Fruit fly (Drosophila melanogaster) Kc167 (cell line): Measurements from ENCODE around the gene CG31922.

Source experiments
- Myc ChIP-seq: fragments of >200 bp; optimal IDR thresholded peaks from 2 replicates; lab custom pipeline; 2017; ENCODE audit warnings: missing external identifiers
- Sin3A ChIP-seq: fragments of >200 bp; optimal IDR thresholded peaks from 2 replicates; lab custom pipeline; 2018; ENCODE audit warnings: missing external identifiers
- h ChIP-seq: fragments of >200 bp; optimal IDR thresholded peaks from 3 replicates; lab custom pipeline; 2018; ENCODE audit warnings: missing external identifiers
- insv ChIP-seq: fragments of >200 bp; optimal IDR thresholded peaks from 3 replicates; lab custom pipeline; 2018; ENCODE audit warnings: missing external identifiers
- psq ChIP-seq: fragments of >200 bp; optimal IDR thresholded peaks from 2 replicates; lab custom pipeline; 2017; ENCODE audit warnings: missing external identifiers
- ttk ChIP-seq: sonication (Bioruptor generic); optimal IDR thresholded peaks from 2 replicates; lab custom pipeline; 2017; ENCODE audit warnings: missing external identifiers

The CG31922 gene

DNA sequence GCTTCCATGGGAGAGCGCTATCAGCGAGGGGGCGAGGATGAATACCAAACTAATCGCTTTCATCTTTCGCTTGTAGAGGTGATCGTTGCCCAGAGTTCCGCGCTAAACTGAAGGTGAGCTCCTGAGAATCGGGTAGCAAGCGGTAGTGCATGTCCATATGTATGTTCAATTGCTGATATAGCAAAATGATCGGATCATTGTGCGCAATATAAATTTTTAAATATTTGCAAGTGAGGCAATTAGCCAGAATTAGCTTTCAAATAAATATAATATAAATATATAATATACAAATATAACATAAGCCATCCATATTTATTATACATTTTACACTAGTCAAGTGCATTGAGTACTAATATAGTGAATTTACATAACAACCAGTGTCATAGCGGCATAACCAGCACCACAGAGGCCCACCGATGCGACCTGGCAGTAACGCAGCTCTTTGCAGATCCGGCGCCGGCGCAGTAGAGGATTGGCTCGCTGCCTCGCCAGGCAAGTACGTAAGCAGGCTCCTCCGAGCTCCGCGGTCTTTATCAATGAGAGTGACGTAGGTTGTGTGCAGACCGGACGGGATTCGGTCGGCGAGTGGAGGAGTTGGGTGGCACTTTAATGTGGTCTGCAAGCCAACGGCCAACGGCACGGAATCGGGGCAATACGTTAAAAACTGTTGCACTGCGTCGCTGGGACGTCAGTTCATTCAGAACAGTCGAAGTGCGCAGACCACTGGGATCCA is 35.8 kb upstream of the CG31922 start, which contains the start of the genes Iris and CG4577:
Iris (minus strand) TSS at position 88 of the 733 bp plus-strand sequence.
CG4577 (plus strand) TSS at position 683 of the 733 bp plus-strand sequence.
- TF ChIP-seq Myc (lab: Kevin White, UChicago) (no peak), Sin3A (lab: Kevin White, UChicago) (no peak), h (lab: Kevin White, UChicago) (no peak), insv (lab: Kevin White, UChicago) (no peak), ttk (lab: Kevin White, UChicago) (no peak), psq (lab: Kevin White, UChicago) (no peak)

dm6 chr2L:1135495-1135894 is 34.5 kb upstream of the CG31922 start:
- TF ChIP-seq Myc (lab: Kevin White, UChicago) = no peak
- TF ChIP-seq ttk (lab: Kevin White, UChicago) = no peak
- TF ChIP-seq psq (lab: Kevin White, UChicago) = no peak
- no peak for TF ChIP-seq Sin3A (lab: Kevin White, UChicago)
- no peak for TF ChIP-seq insv (lab: Kevin White, UChicago)
- no peak for TF ChIP-seq h (lab: Kevin White, UChicago)

DNA sequence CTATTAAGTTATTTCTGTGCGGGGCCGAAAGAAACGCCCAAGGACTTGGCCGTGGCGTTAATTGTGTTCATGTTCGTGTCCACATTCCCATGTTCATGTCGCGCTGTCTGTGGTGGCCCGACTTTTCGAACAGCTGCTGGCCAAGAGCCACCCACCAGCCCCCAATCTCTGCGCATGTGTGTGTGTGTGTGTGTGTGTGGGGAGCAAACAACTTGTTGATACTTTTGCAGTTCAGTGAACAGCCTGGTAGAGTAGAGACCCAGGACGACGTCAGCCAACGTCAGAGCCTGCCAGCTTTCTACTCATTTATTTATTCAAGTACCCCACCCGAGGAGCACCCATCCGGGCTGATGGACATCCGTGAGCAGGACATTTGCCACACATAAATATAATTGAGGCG is 33.0 kb upstream of the CG31922 start:
- TF ChIP-seq Myc (lab: Kevin White, UChicago) (no peak), psq (lab: Kevin White, UChicago) (no peak), insv (lab: Kevin White, UChicago) (no peak), h (lab: Kevin White, UChicago) (no peak), ttk (lab: Kevin White, UChicago) (no peak), Sin3A (lab: Kevin White, UChicago) (no peak)

- TF ChIP-seq Myc (lab: Kevin White, UChicago) = no peak
- TF ChIP-seq insv (lab: Kevin White, UChicago) = no peak
- no peak for TF ChIP-seq psq (lab: Kevin White, UChicago)
- TF ChIP-seq Sin3A (lab: Kevin White, UChicago) = no peak
- no peak for TF ChIP-seq ttk (lab: Kevin White, UChicago)
- TF ChIP-seq h (lab: Kevin White, UChicago) = no peak
Observed at dm6 chr2L:1142730-1143281, 27.2 kb upstream of the CG31922 start, which contains the start of gene MFS3. MFS3 (plus strand) TSS chr2L:1143201.

dm6 chr2L:1143286-1143685 is 26.7 kb upstream of the CG31922 start:
- TF ChIP-seq insv (lab: Kevin White, UChicago) = no peak
- no peak for TF ChIP-seq ttk (lab: Kevin White, UChicago)
- no peak for TF ChIP-seq Sin3A (lab: Kevin White, UChicago)
- TF ChIP-seq psq (lab: Kevin White, UChicago) = no peak
- no peak for TF ChIP-seq h (lab: Kevin White, UChicago)
- TF ChIP-seq Myc (lab: Kevin White, UChicago) = no peak

DNA sequence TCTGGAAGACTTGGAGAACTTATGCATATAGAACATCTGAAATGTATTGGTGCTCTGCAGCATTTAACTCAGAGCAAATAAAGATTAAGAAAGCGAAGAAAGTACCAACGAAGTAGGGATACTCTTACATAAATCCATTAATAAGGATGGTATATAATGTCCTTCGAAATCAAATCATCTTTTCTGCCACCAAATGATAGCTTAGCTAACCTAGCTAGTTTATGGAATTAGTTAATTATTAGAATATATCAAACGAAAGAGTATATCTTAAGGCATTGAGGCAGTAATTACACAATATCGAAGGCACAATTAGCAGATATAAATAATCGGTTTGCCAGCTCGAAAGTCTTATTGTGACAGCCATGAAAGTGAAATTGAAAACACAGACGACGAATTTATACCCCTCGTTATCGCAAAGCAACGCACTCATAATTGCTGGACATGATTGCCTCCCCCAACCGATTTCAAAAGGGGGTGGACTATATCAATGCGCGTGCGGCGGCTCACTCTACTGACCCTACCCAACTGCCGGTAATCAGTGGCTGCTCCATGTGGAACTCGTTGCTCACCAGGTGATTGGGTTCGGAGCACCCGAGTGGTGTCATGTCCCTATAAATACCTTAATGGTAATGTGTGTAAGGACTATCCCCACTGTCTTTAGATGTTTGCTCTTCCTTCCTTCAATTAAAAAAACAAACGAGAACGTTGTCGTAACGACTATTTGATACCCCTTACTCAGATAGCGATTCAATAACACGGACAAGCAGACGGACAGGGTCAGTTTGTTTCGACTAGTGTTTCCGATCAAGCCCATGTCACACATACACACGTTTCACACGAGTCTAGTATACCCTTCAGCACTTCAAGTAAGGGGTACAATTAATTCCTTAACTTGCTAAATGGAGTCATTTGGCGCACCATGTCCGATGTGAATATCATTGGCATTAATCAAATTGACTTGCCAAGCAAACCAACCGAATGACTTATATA is 25.3 kb upstream of the CG31922 start:
- TF ChIP-seq ttk (lab: Kevin White, UChicago) = no peak
- no peak for TF ChIP-seq Myc (lab: Kevin White, UChicago)
- no peak for TF ChIP-seq h (lab: Kevin White, UChicago)

- TF ChIP-seq insv (lab: Kevin White, UChicago) = no peak
- TF ChIP-seq psq (lab: Kevin White, UChicago) = no peak
- no peak for TF ChIP-seq Myc (lab: Kevin White, UChicago)
Observed at dm6 chr2L:1147656-1148055, 22.3 kb upstream of the CG31922 start.

DNA sequence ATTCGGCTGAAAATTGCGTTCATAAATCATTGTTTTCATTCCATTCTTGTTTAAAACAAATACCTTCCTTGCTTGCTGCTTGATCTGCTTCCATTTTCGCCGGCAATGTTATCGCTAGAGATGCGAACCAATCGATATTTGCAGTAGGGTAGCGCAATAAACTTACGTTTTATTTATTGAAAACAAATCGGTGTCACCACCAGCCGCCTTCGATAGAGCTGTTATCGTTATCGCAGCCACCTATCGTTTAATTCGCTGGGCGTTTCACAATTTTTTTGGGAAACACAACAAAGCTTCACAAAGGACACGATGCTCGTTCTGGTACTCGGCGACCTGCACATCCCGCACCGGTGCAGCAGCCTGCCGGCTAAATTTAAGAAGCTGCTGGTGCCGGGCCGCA is 19.4 kb upstream of the CG31922 start, which contains the start of the genes Tfb4 and Vps29:
Tfb4 (minus strand) TSS at position 124 of the 400 bp plus-strand sequence.
Vps29 (plus strand) TSS at position 213 of the 400 bp plus-strand sequence.
- TF ChIP-seq h (lab: Kevin White, UChicago) = no peak
- TF ChIP-seq ttk (lab: Kevin White, UChicago) = no peak
- TF ChIP-seq Myc (lab: Kevin White, UChicago) = no peak
- TF ChIP-seq insv (lab: Kevin White, UChicago) = no peak
- TF ChIP-seq psq (lab: Kevin White, UChicago) = no peak
- no peak for TF ChIP-seq Sin3A (lab: Kevin White, UChicago)

DNA sequence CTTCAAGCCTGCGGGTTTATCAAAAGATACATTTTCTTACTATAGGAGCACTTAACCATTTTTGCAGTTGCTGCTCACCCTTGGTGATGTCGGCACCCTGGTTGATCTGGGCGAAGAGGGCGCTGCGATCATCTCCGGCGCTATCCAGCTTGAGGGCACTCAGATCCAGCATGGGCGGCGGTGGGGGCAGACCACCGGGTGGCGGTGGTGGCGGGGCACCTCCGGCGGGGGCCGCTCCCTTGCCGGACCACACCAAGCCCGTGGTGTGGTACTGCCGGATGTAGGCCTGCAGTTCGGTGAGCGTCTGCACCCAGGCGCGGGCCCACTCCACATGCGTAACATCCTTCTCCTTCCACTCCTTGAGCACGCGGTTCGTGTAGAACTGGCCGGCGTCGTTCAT is 17.3 kb upstream of the CG31922 start:
- TF ChIP-seq ttk (lab: Kevin White, UChicago) (no peak), Sin3A (lab: Kevin White, UChicago) (no peak), psq (lab: Kevin White, UChicago) (no peak), insv (lab: Kevin White, UChicago) (no peak), h (lab: Kevin White, UChicago) (no peak), Myc (lab: Kevin White, UChicago) (no peak)

DNA sequence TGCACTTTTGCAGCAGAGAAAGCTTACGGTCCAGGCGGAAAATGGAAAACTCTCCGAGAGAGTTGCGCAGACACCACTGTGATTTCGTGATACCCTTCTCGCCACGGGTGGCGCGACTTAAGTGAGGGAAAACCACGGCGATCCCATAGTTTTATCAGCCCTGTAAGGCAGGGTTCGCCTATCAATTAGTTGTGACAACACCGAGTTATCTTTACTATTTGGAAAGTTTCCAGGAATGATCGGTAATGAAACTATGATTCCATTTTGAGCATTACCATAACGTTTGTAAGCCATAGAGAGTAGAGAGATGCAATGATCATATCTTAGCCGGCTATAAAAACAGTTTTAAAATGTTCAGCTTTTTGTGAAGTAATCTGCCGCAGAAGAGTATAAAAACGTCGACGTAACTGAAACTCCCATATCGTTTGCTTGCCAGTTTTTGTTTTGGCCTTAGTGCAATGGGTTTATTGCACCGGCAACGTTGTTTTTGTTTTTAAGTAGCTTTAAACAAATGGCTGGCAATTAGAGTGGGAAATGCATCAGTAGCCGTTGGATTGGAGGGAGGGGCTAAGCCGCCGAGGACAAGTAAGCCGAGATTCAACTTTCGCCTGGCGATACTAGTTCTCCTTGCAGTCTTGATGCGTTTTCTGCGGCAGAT is 13.3 kb upstream of the CG31922 start:
- TF ChIP-seq h (lab: Kevin White, UChicago) = no peak
- TF ChIP-seq ttk (lab: Kevin White, UChicago) = no peak
- no peak for TF ChIP-seq psq (lab: Kevin White, UChicago)
- TF ChIP-seq Myc (lab: Kevin White, UChicago) = no peak
- no peak for TF ChIP-seq insv (lab: Kevin White, UChicago)
- no peak for TF ChIP-seq Sin3A (lab: Kevin White, UChicago)
